Fruit fly (Drosophila melanogaster): Measurements from ENCODE around the gene CRMP.

Gene CRMP

DNA sequence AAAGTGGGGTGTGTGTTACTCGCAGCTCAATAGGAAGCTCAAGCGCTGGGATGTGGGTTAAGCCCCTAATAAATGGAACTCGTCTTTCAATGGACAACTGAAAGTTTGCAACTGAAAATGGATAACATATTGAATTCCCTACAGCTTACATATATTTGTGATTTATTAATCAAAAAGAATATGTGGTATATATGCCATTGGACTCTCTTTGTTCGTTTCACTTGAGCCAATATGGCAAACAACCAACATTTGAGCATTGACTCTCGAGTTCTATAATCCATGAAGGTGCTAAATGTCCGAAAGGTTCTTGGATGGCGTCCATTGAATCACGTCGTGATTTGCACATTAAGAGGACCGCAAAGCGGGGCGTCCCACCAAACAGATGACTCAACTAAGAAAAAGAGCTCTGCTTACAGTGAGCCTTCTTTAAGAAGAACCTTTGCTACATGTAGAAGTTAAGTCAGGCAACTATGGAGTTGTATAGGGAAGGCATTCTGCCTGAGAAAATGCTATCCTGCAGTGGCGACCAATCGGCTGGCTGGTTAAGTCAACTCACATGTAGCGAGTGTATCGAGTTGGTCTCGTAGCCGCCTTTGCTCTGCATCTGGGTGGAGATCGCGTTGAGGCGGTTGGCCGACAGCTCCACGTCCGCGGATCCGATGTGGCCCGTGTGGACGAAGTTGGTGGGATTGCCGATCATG, 47.2 kb downstream of the CRMP start:
- TF ChIP-seq CG5204 (GFP tag; optimal IDR thresholded peaks at IDR 0.05), result no peak
- no peak for TF ChIP-seq CG33017 (tag; optimal IDR thresholded peaks at IDR 0.05)
- no peak for TF ChIP-seq cic (GFP tag; optimal IDR thresholded peaks at IDR 0.05)
- TF ChIP-seq kay (GFP tag; ENCODE audit: borderline replicate concordance), result no peak
- TF ChIP-seq bab1 (GFP tag; optimal IDR thresholded peaks at IDR 0.05), result no peak
- no peak for TF ChIP-seq Crg-1 (GFP tag; optimal IDR thresholded peaks at IDR 0.05)
- TF ChIP-seq CG14711 (tag; optimal IDR thresholded peaks at IDR 0.05), result no peak
- no peak for TF ChIP-seq CG7045 (GFP tag; optimal IDR thresholded peaks at IDR 0.05)
- TF ChIP-seq cnc (optimal IDR thresholded peaks at IDR 0.05), result no peak
- no peak for TF ChIP-seq CG12768 (GFP tag; optimal IDR thresholded peaks at IDR 0.05)
- TF ChIP-seq Hr96 (GFP tag; optimal IDR thresholded peaks at IDR 0.05), result no peak
- no peak for TF ChIP-seq CG7101 (tag; optimal IDR thresholded peaks at IDR 0.05)

DNA sequence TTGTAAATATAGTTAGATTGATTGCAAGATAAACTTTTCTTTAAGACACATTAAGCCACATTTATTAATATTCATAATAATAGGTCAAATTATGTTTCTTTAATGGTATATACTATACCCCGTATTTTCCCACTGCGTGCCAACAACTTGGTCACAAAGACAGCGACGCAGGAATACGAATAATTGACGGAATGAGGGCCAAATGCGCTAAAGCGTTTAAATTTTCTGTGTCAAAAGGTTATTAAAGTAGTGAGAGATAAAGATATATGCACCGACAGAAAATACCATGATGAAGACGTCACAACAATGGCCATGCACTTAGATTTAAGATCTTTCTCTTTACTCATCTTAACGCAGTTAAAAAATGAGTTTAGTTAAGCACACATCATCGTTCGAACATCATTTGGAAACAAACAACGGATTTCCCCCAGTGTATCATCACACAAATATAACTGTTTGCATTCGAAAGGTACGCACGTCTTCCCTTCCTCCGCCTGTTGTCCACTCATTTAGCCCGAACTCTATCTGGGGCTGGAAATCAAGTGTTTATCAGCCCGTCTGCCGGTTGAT, 49.6 kb downstream of the CRMP start:
- no peak for TF ChIP-seq tj (GFP tag; optimal IDR thresholded peaks at IDR 0.05)
- TF ChIP-seq CG11617 (GFP tag; optimal IDR thresholded peaks at IDR 0.05), result peak; percentile 5
- no peak for TF ChIP-seq pad (GFP tag; optimal IDR thresholded peaks at IDR 0.05)
- no peak for TF ChIP-seq Hr96 (GFP tag; optimal IDR thresholded peaks at IDR 0.05)
- TF ChIP-seq CG1620 (GFP tag; optimal IDR thresholded peaks at IDR 0.05), result no peak
- TF ChIP-seq CG7045 (GFP tag; optimal IDR thresholded peaks at IDR 0.05), result no peak
- no peak for TF ChIP-seq CG14711 (tag; optimal IDR thresholded peaks at IDR 0.05)
- TF ChIP-seq CG12768 (GFP tag; optimal IDR thresholded peaks at IDR 0.05), result no peak
- TF ChIP-seq bab1 (GFP tag; optimal IDR thresholded peaks at IDR 0.05), result no peak

DNA sequence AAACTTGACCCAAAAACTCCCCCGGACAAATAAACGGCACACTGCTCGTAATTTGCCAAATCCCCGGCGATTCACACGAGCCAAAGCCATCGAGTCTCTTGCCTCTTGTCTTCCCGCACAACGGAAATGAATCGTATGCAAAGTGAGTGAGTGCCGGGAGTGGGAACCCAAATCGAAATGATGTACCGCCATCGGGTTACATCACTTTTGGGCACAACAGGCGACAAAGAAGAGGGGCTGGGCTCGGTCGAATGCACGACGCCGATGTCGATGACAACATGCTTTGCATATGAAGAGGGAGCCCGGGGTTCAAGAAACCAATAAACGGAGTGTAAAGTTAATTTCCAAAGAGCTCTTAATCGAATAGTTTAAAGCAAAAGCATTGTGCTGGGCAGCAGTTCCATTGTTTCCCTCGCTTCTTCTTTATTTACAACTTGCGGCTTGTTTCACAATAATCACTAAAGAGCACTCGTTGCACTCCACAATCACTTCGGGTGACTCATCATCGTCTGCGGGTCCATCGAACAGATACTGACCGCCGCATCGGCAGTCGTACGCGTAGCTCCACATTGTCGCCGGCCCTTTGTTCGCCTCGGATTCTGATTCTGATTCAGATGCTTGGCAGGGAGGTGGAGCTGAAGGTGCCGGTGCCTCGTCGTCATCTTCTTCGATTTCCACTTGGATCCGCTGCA, 51.0 kb downstream of the CRMP start:
- TF ChIP-seq cic (GFP tag; optimal IDR thresholded peaks at IDR 0.05), result no peak
- TF ChIP-seq kay (GFP tag; ENCODE audit: borderline replicate concordance), result no peak
- no peak for TF ChIP-seq CG7045 (GFP tag; optimal IDR thresholded peaks at IDR 0.05)
- TF ChIP-seq Crg-1 (GFP tag; optimal IDR thresholded peaks at IDR 0.05), result no peak
- TF ChIP-seq CG5204 (GFP tag; optimal IDR thresholded peaks at IDR 0.05), result no peak
- TF ChIP-seq pad (GFP tag; optimal IDR thresholded peaks at IDR 0.05), result no peak
- no peak for TF ChIP-seq CG33017 (tag; optimal IDR thresholded peaks at IDR 0.05)
- no peak for TF ChIP-seq Clk (GFP tag; optimal IDR thresholded peaks at IDR 0.05)

DNA sequence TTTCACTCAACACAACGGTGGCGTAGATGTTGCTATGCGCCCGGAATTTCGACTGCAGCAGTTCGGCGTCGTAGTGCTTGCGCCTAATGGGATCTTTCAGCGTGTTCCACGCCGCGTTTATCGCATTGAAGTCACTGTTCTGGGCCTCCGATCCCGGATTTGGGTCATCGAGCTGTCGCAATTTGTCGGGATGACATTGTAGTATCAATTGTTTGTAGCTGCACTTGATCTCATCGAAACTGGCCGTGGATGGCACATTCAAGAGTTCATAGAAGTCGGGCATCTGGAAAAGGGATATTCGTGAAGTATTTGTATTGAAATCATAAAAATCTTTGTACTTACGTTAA, 51.5 kb downstream of the CRMP start:
- TF ChIP-seq CG5204 (GFP tag; optimal IDR thresholded peaks at IDR 0.05) (no peak), tj (GFP tag; optimal IDR thresholded peaks at IDR 0.05) (no peak), cnc (optimal IDR thresholded peaks at IDR 0.05) (no peak), Hr96 (GFP tag; optimal IDR thresholded peaks at IDR 0.05) (no peak), CG14711 (tag; optimal IDR thresholded peaks at IDR 0.05) (no peak), CG7045 (GFP tag; optimal IDR thresholded peaks at IDR 0.05) (no peak), Clk (GFP tag; optimal IDR thresholded peaks at IDR 0.05) (no peak), CG11617 (GFP tag; optimal IDR thresholded peaks at IDR 0.05) (no peak), pad (GFP tag; optimal IDR thresholded peaks at IDR 0.05) (no peak), CG1620 (GFP tag; optimal IDR thresholded peaks at IDR 0.05) (no peak), bab1 (GFP tag; optimal IDR thresholded peaks at IDR 0.05) (no peak)

DNA sequence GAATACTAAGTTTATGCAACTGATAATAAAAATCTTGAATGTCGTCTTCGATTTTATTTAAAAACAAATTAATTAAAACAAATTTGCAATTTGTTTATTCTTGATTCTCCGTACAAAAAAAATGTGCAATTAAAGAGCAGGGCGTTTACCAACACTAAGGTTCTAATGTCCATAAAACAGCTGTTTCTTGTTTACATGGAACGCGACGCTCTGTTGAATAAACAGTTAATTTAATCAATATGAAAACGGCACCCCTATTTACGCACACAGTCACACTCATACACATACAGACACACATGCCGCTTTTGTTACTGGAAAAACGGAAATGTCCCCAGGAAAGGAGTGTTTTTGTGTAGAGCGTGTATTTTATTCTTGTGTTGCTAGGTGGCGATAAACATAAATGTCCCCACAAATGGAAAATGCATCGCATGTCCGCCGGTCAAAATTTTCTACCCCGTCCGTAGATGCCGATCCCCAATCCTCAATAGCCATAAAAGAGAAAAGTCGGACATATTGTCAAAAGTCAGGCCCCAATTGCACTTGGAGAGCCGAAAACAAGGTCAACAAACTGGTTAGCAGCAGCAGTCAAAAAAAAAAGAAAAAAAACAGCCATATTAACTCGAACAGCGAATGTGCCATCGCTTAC, 52.2 kb downstream of the CRMP start:
- TF ChIP-seq cic (GFP tag; optimal IDR thresholded peaks at IDR 0.05), result peak; percentile 96
- TF ChIP-seq Crg-1 (GFP tag; optimal IDR thresholded peaks at IDR 0.05), result peak; percentile 98
- peak; percentile 87 for TF ChIP-seq CG11617 (GFP tag; optimal IDR thresholded peaks at IDR 0.05)
- TF ChIP-seq tj (GFP tag; optimal IDR thresholded peaks at IDR 0.05), result peak; percentile 41
- TF ChIP-seq cnc (optimal IDR thresholded peaks at IDR 0.05), result no peak
- TF ChIP-seq Clk (GFP tag; optimal IDR thresholded peaks at IDR 0.05), result peak; percentile 85
- peak; percentile 91 for TF ChIP-seq CG7101 (tag; optimal IDR thresholded peaks at IDR 0.05)
- TF ChIP-seq ovo (GFP tag; optimal IDR thresholded peaks at IDR 0.05), result peak; percentile 99
- peak; percentile 93 for TF ChIP-seq toe (GFP tag; optimal IDR thresholded peaks at IDR 0.05)
- peak; percentile 83 for TF ChIP-seq CG5204 (GFP tag; optimal IDR thresholded peaks at IDR 0.05)
- TF ChIP-seq Hr96 (GFP tag; optimal IDR thresholded peaks at IDR 0.05), result peak; percentile 87
- peak; percentile 96 for TF ChIP-seq pad (GFP tag; optimal IDR thresholded peaks at IDR 0.05)
- peak; percentile 96 for TF ChIP-seq CG12768 (GFP tag; optimal IDR thresholded peaks at IDR 0.05)
- peak; percentile 81 for TF ChIP-seq CG33017 (tag; optimal IDR thresholded peaks at IDR 0.05)
- peak; percentile 91 for TF ChIP-seq CG7045 (GFP tag; optimal IDR thresholded peaks at IDR 0.05)
- TF ChIP-seq CG1620 (GFP tag; optimal IDR thresholded peaks at IDR 0.05), result peak; percentile 95
- TF ChIP-seq kay (GFP tag; ENCODE audit: borderline replicate concordance), result no peak
- peak; percentile 68 for TF ChIP-seq bab1 (GFP tag; optimal IDR thresholded peaks at IDR 0.05)
- peak; percentile 79 for TF ChIP-seq CG14711 (tag; optimal IDR thresholded peaks at IDR 0.05)
- peak; percentile 93 for TF ChIP-seq Mnt (GFP tag; optimal IDR thresholded peaks at IDR 0.05)

All from whole organism, adult.